Worm (Caenorhabditis elegans): Measurements from ENCODE around the gene zip-8.
A peak's percentile ranks its signal among the peaks of the same experiment; 100 is the strongest.

zip-8 gene

ce11 chrIII:6464113-6464571, 14.6 kb upstream of the zip-8 start (continued):
- TF ChIP-seq gei-8 (GFP tag; optimal IDR thresholded peaks at IDR 0.05) (peak; percentile 86), php-3 (GFP tag; IDR thresholded peaks at IDR 0.05) (peak; percentile 88), lin-15B (tag; optimal IDR thresholded peaks at IDR 0.05) (no peak), zfp-2 (tag; optimal IDR thresholded peaks at IDR 0.05) (peak; percentile 29), nhr-41 (GFP tag; IDR thresholded peaks at IDR 0.05) (0 out of 2 replicates have a peak, but pooled peaks have one; percentile 22), dmd-6 (GFP tag; IDR thresholded peaks at IDR 0.05) (peak; percentile 95), lin-39 (tag; optimal IDR thresholded peaks at IDR 0.05) (no peak), set-16 (GFP tag; IDR thresholded peaks at IDR 0.05) (peak; percentile 100), zfp-3 (GFP tag; conservative IDR thresholded peaks at IDR 0.05) (peak; percentile 87; the same call in 1 of the 2 replicates), ceh-28 (tag; optimal IDR thresholded peaks at IDR 0.05) (no peak), cey-2 (tag; optimal IDR thresholded peaks at IDR 0.05; ENCODE audit: borderline replicate concordance, insufficient read depth) (no peak), daf-19 (GFP tag; conservative IDR thresholded peaks at IDR 0.05) (no peak), hlh-30 (tag; optimal IDR thresholded peaks at IDR 0.05; ENCODE audit: insufficient read depth) (peak; percentile 95), dve-1 (tag; optimal IDR thresholded peaks at IDR 0.05; ENCODE audit: insufficient read depth) (peak; percentile 96), tag-97 (GFP tag; IDR thresholded peaks at IDR 0.05) (no peak), daf-12 (tag; optimal IDR thresholded peaks at IDR 0.05) (no peak), dmd-8 (GFP tag; IDR thresholded peaks at IDR 0.05) (peak; percentile 88), nhr-10 (tag; optimal IDR thresholded peaks at IDR 0.05) (peak; percentile 63), unc-62 (GFP tag; optimal IDR thresholded peaks at IDR 0.05 in 1 of 2) (no peak), unc-62 (tag; optimal IDR thresholded peaks at IDR 0.05) (no peak), hif-1 (tag; optimal IDR thresholded peaks at IDR 0.05) (peak in 1 of 2 experiments; percentile 85), nhr-237 (tag; optimal IDR thresholded peaks at IDR 0.05) (no peak), Y48G9A.11 (GFP tag; IDR thresholded peaks at IDR 0.05) (peak; percentile 40; the same call in 1 of the 2 replicates), F44E2.7 (GFP tag; IDR thresholded peaks at IDR 0.05) (peak; percentile 83; the same call in 1 of the 2 replicates), tra-1 (GFP tag; IDR thresholded peaks at IDR 0.05) (peak; percentile 95), dpl-1 (GFP tag; optimal IDR thresholded peaks at IDR 0.05) (peak; percentile 75), Y5F2A.4 (GFP tag; optimal IDR thresholded peaks at IDR 0.05) (peak; percentile 46), ces-1 (GFP tag; optimal IDR thresholded peaks at IDR 0.05) (no peak), mxl-2 (GFP tag; conservative IDR thresholded peaks at IDR 0.05) (no peak; the same call in 1 of the 2 replicates), vab-7 (GFP tag; IDR thresholded peaks at IDR 0.05) (peak; percentile 68), ctbp-1 (GFP tag; IDR thresholded peaks at IDR 0.05) (peak; percentile 89), zip-11 (GFP tag; IDR thresholded peaks at IDR 0.05) (no peak), madf-5 (GFP tag; IDR thresholded peaks at IDR 0.05) (no peak), ZK337.2 (GFP tag; IDR thresholded peaks at IDR 0.05) (no peak), ztf-7 (tag; optimal IDR thresholded peaks at IDR 0.05) (no peak), T20F7.1 (GFP tag; optimal IDR thresholded peaks at IDR 0.05) (peak; percentile 72), madf-9 (GFP tag; conservative IDR thresholded peaks at IDR 0.05) (peak; percentile 76), hlh-11 (tag; optimal IDR thresholded peaks at IDR 0.05) (peak; percentile 97), F37D6.2 (tag; optimal IDR thresholded peaks at IDR 0.05) (peak; percentile 47), attf-4 (tag; optimal IDR thresholded peaks at IDR 0.05) (no peak), nhr-48 (tag; optimal IDR thresholded peaks at IDR 0.05) (peak; percentile 89), daf-16 (GFP tag; optimal IDR thresholded peaks at IDR 0.05) (peak; percentile 82 to 84), daf-16 (tag; optimal IDR thresholded peaks at IDR 0.05) (peak; percentile 94), hmg-1.1 (GFP tag; IDR thresholded peaks at IDR 0.05) (peak; percentile 89), fos-1 (tag; optimal IDR thresholded peaks at IDR 0.05) (no peak), nhr-77 (tag; optimal IDR thresholded peaks at IDR 0.05) (peak; percentile 85), fkh-10 (GFP tag; optimal IDR thresholded peaks at IDR 0.05) (no peak), duxl-1 (tag; optimal IDR thresholded peaks at IDR 0.05; ENCODE audit: poor library complexity) (peak; percentile 60), lsy-2 (tag; optimal IDR thresholded peaks at IDR 0.05) (peak; percentile 22 to 78), pha-4 (GFP tag; IDR thresholded peaks at IDR 0.05) (no peak; the same call in none of the 2 replicates), pha-4 (tag; optimal IDR thresholded peaks at IDR 0.05) (peak; percentile 84)

Data from whole organism, L4 larva.